Worm (Caenorhabditis elegans): ENCODE results near the gene clec-175.

DNA sequence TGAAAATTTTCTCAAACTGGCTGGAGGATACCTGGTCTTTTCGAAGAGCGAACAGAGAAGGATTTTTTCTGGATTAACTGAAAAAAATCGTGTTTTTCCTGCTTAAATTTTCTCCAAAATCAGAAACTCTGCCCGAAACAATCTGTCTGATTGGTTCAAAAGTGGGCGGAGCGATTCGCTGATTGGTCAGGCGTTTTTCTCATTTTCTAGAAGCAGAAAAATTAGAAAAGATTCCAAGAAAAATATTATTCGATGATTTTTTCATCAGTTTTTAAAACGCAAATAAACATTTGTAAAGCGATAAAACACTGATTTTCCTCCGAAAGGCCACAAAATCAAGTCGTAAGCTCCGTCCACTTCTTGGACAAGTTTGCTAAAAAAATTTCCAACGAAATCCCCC lies 23.2 kb upstream of the clec-175 start:
- TF ChIP-seq elt-1 (tag; optimal IDR thresholded peaks at IDR 0.05) (no peak), R02D3.7 (tag; optimal IDR thresholded peaks at IDR 0.05) (no peak), ZK546.5 (tag; optimal IDR thresholded peaks at IDR 0.05) (no peak), ama-1 (optimal IDR thresholded peaks at IDR 0.05) (no peak)
